Fruit fly (Drosophila melanogaster) whole organism, embryonic: ENCODE measurements around the gene Ntf-2.

Experiments
- CG10565 ChIP-seq: fragments of 200-800 bp; sonication (Bioruptor generic); optimal IDR thresholded peaks from 3 replicates; lab custom pipeline; 2016; ENCODE audit warnings: missing biosample characterization, mild to moderate bottlenecking, missing genetic modification characterization
- CG10959 ChIP-seq: fragments of 200-800 bp; sonication (Bioruptor generic); IDR thresholded peaks from 2 replicates; pipeline ENCODE4 v1.3.6; 2022; ENCODE audit warnings: missing biosample characterization, missing genetic modification characterization
- CG11456 ChIP-seq: fragments of 200-800 bp; sonication (Bioruptor generic); IDR thresholded peaks from 3 replicates; pipeline ENCODE4 v1.3.6; 2022; ENCODE audit warnings: missing biosample characterization, missing genetic modification characterization
- CG12236 ChIP-seq: fragments of 200-800 bp; sonication (Bioruptor generic); optimal IDR thresholded peaks from 2 replicates; lab custom pipeline; 2016; ENCODE audit warnings: missing biosample characterization, missing genetic modification characterization
- CG12659 ChIP-seq: fragments of 200-800 bp; sonication (Bioruptor generic); optimal IDR thresholded peaks from 3 replicates; lab custom pipeline; 2017; ENCODE audit warnings: mild to moderate bottlenecking, missing biosample characterization, missing genetic modification reagents, missing genetic modification characterization
- CG13123 ChIP-seq: fragments of 200-800 bp; sonication (Bioruptor generic); optimal IDR thresholded peaks from 2 replicates; lab custom pipeline; 2016; ENCODE audit warnings: missing biosample characterization, missing genetic modification characterization
- CG13287 ChIP-seq: fragments of 200-800 bp; sonication (Bioruptor generic); IDR thresholded peaks from 2 replicates; pipeline ENCODE4 v1.3.6; 2022; ENCODE audit warnings: missing biosample characterization, missing genetic modification characterization; ENCODE audit not compliant: partially characterized antibody
- CG2116 ChIP-seq: fragments of 200-800 bp; sonication (Bioruptor generic); optimal IDR thresholded peaks from 3 replicates; lab custom pipeline; 2018; ENCODE audit warnings: missing biosample characterization, mild to moderate bottlenecking, missing genetic modification characterization
- CG2202 ChIP-seq: fragments of 200-800 bp; sonication (Bioruptor generic); optimal IDR thresholded peaks from 2 replicates; lab custom pipeline; 2018; ENCODE audit warnings: missing biosample characterization, mild to moderate bottlenecking, missing genetic modification characterization
- CG31365 ChIP-seq: fragments of 200-800 bp; sonication (Bioruptor generic); optimal IDR thresholded peaks from 2 replicates; lab custom pipeline; 2018; ENCODE audit warnings: missing biosample characterization, mild to moderate bottlenecking, missing genetic modification characterization
- CG3163 ChIP-seq: fragments of 200-800 bp; sonication (Bioruptor generic); optimal IDR thresholded peaks from 3 replicates; lab custom pipeline; 2016; ENCODE audit warnings: missing biosample characterization, missing genetic modification characterization
- CG33213 ChIP-seq: fragments of 200-800 bp; sonication (Bioruptor generic); optimal IDR thresholded peaks from 3 replicates; lab custom pipeline; 2016; ENCODE audit warnings: missing biosample characterization, missing genetic modification characterization
- CG33557 ChIP-seq: fragments of 200-800 bp; sonication (Bioruptor generic); optimal IDR thresholded peaks from 2 replicates; lab custom pipeline; 2019; ENCODE audit warnings: missing biosample characterization, mild to moderate bottlenecking, missing genetic modification characterization, moderate library complexity
- CG3838 ChIP-seq: fragments of 200-800 bp; sonication (Bioruptor generic); optimal IDR thresholded peaks from 3 replicates; lab custom pipeline; 2016; ENCODE audit warnings: missing biosample characterization, missing genetic modification characterization
- CG42726 ChIP-seq: fragments of 200-800 bp; sonication (Bioruptor generic); IDR thresholded peaks from 2 replicates; pipeline ENCODE4 v1.3.6; 2022; ENCODE audit warnings: missing biosample characterization, missing genetic modification characterization; ENCODE audit not compliant: partially characterized antibody
- CG43689 ChIP-seq: fragments of 200-800 bp; sonication (Bioruptor generic); IDR thresholded peaks from 2 replicates; pipeline ENCODE4 v1.3.6; 2022; ENCODE audit warnings: missing biosample characterization, missing genetic modification characterization
- CG5953 ChIP-seq: fragments of 200-800 bp; sonication (Bioruptor generic); IDR thresholded peaks from 2 replicates; pipeline ENCODE4 v1.3.6; 2022; ENCODE audit warnings: missing biosample characterization, missing genetic modification characterization
- CG6689 ChIP-seq: fragments of 200-800 bp; sonication (Bioruptor generic); IDR thresholded peaks from 2 replicates; pipeline ENCODE4 v1.3.6; 2022; ENCODE audit warnings: missing biosample characterization, missing genetic modification characterization
- CG6854 ChIP-seq: fragments of 200-800 bp; sonication (Bioruptor generic); optimal IDR thresholded peaks from 3 replicates; lab custom pipeline; 2017; ENCODE audit warnings: missing biosample characterization, mild to moderate bottlenecking, missing genetic modification characterization
- CG7745 ChIP-seq: fragments of 200-800 bp; sonication (Bioruptor generic); optimal IDR thresholded peaks from 2 replicates; lab custom pipeline; 2018; ENCODE audit warnings: missing biosample characterization, mild to moderate bottlenecking, missing genetic modification characterization, moderate library complexity
- CG9727 ChIP-seq: fragments of 200-800 bp; sonication (Bioruptor generic); optimal IDR thresholded peaks from 3 replicates; lab custom pipeline; 2017; ENCODE audit warnings: missing biosample characterization, mild to moderate bottlenecking, missing genetic modification characterization
- CG9797 ChIP-seq: fragments of 200-800 bp; sonication (Bioruptor generic); optimal IDR thresholded peaks from 3 replicates; lab custom pipeline; 2018; ENCODE audit warnings: missing biosample characterization, mild to moderate bottlenecking, missing genetic modification characterization
- Dfd ChIP-seq, 2 experiments: fragments of >200 bp; optimal IDR thresholded peaks; 2 replicates each; lab custom pipeline; 2017; ENCODE audit warnings: missing biosample characterization in 2 of 2, missing genetic modification characterization in 2 of 2
- Dref ChIP-seq: fragments of 200-800 bp; sonication (Bioruptor generic); IDR thresholded peaks from 2 replicates; pipeline ENCODE4 v1.3.6; 2022; ENCODE audit warnings: missing biosample characterization, missing genetic modification characterization
- E2f2 ChIP-seq: fragments of 200-800 bp; sonication (Bioruptor generic); IDR thresholded peaks from 2 replicates; pipeline ENCODE4 v1.3.6; 2022; ENCODE audit warnings: missing biosample characterization, missing genetic modification characterization
- Fer2 ChIP-seq: fragments of 200-800 bp; sonication (Bioruptor generic); optimal IDR thresholded peaks from 2 replicates; lab custom pipeline; 2018; ENCODE audit warnings: missing biosample characterization, mild to moderate bottlenecking, missing genetic modification characterization, moderate library complexity
- H2.0 ChIP-seq: fragments of 200-800 bp; sonication (Bioruptor generic); IDR thresholded peaks from 2 replicates; pipeline ENCODE4 v1.3.6; 2022; ENCODE audit warnings: missing biosample characterization, missing genetic modification characterization
- Max ChIP-seq: fragments of 200-800 bp; sonication (Bioruptor generic); optimal IDR thresholded peaks from 2 replicates; lab custom pipeline; 2016; ENCODE audit warnings: missing biosample characterization, mild to moderate bottlenecking, missing genetic modification characterization
- Med ChIP-seq: fragments of 200-800 bp; sonication (Bioruptor generic); peaks from one replicate; lab custom pipeline; 2016; ENCODE audit warnings: missing biosample characterization, missing genetic modification characterization, mild to moderate bottlenecking, inconsistent platforms, moderate library complexity
- Mrtf ChIP-seq: fragments of 200-800 bp; sonication (Bioruptor generic); IDR thresholded peaks from 3 replicates; pipeline ENCODE4 v1.3.6; 2022; ENCODE audit warnings: missing biosample characterization, missing genetic modification characterization
- NfI ChIP-seq: fragments of 200-800 bp; sonication (Bioruptor generic); optimal IDR thresholded peaks from 3 replicates; lab custom pipeline; 2018; ENCODE audit warnings: missing biosample characterization, mild to moderate bottlenecking, missing genetic modification characterization, moderate library complexity
- Oli ChIP-seq: fragments of 200-800 bp; sonication (Bioruptor generic); optimal IDR thresholded peaks from 2 replicates; lab custom pipeline; 2018; ENCODE audit warnings: missing biosample characterization, mild to moderate bottlenecking, missing genetic modification characterization, moderate library complexity
- Pdp1 ChIP-seq, 2 experiments: fragments of 200-800 bp; sonication (Bioruptor generic); optimal IDR thresholded peaks; 3 replicates each; lab custom pipeline; 2016; ENCODE audit warnings: missing biosample characterization in 2 of 2, missing genetic modification characterization in 2 of 2, mild to moderate bottlenecking in 1 of 2, moderate library complexity in 1 of 2
- Poxn ChIP-seq: fragments of 200-800 bp; sonication (Bioruptor generic); IDR thresholded peaks from 2 replicates; pipeline ENCODE4 v1.3.6; 2022; ENCODE audit warnings: missing biosample characterization, missing genetic modification characterization
- Rx ChIP-seq: fragments of 200-800 bp; sonication (Bioruptor generic); IDR thresholded peaks from 2 replicates; pipeline ENCODE4 v1.3.6; 2022; ENCODE audit warnings: missing biosample characterization, missing genetic modification characterization
- Tbp ChIP-seq: fragments of >200 bp; optimal IDR thresholded peaks from 2 replicates; lab custom pipeline; 2018; ENCODE audit warnings: missing biosample characterization, missing genetic modification characterization
- aop ChIP-seq: fragments of 200-800 bp; sonication (Bioruptor generic); IDR thresholded peaks from 2 replicates; pipeline ENCODE4 v1.3.6; 2022; ENCODE audit warnings: missing biosample characterization, missing genetic modification characterization
- cato ChIP-seq: fragments of 200-800 bp; sonication (Bioruptor generic); optimal IDR thresholded peaks from 2 replicates; lab custom pipeline; 2016; ENCODE audit warnings: missing biosample characterization, missing genetic modification characterization, borderline replicate concordance
- corto ChIP-seq: fragments of 200-800 bp; sonication (Bioruptor generic); optimal IDR thresholded peaks from 2 replicates; lab custom pipeline; 2016; ENCODE audit warnings: missing biosample characterization, mild to moderate bottlenecking, missing genetic modification characterization, moderate library complexity
- jing ChIP-seq: fragments of 200-800 bp; sonication (Bioruptor generic); optimal IDR thresholded peaks from 2 replicates; lab custom pipeline; 2018; ENCODE audit warnings: missing biosample characterization, mild to moderate bottlenecking, missing genetic modification characterization
- kni ChIP-seq: fragments of 200-800 bp; sonication (Bioruptor generic); optimal IDR thresholded peaks from 3 replicates; lab custom pipeline; 2017; ENCODE audit warnings: mild to moderate bottlenecking, missing biosample characterization, missing genetic modification reagents, missing genetic modification characterization
- mld ChIP-seq: fragments of 200-800 bp; sonication (Bioruptor generic); IDR thresholded peaks from 3 replicates; pipeline ENCODE4 v1.3.6; 2022; ENCODE audit warnings: missing biosample characterization, missing genetic modification characterization; ENCODE audit not compliant: partially characterized antibody
- ranshi ChIP-seq: fragments of 200-800 bp; sonication (Bioruptor generic); IDR thresholded peaks from 2 replicates; pipeline ENCODE4 v1.3.6; 2022; ENCODE audit warnings: missing biosample characterization, missing genetic modification characterization
- repo ChIP-seq: fragments of 200-800 bp; sonication (Bioruptor generic); optimal IDR thresholded peaks from 2 replicates; lab custom pipeline; 2016; ENCODE audit warnings: missing biosample characterization, missing genetic modification characterization
- sens-2 ChIP-seq: fragments of 200-800 bp; sonication (Bioruptor generic); IDR thresholded peaks from 2 replicates; pipeline ENCODE4 v1.3.6; 2022; ENCODE audit warnings: missing biosample characterization, missing genetic modification characterization
- sisA ChIP-seq: fragments of 200-800 bp; sonication (Bioruptor generic); IDR thresholded peaks from 2 replicates; pipeline ENCODE4 v1.3.6; 2022; ENCODE audit warnings: missing biosample characterization, missing genetic modification characterization
- sr ChIP-seq: fragments of 200-800 bp; sonication (Bioruptor generic); IDR thresholded peaks from 3 replicates; pipeline ENCODE4 v1.3.6; 2022; ENCODE audit warnings: missing biosample characterization, missing genetic modification characterization
- tna ChIP-seq: fragments of 200-800 bp; sonication (Bioruptor generic); IDR thresholded peaks from 2 replicates; pipeline ENCODE4 v1.3.6; 2022; ENCODE audit warnings: missing biosample characterization, missing genetic modification characterization; ENCODE audit not compliant: partially characterized antibody
- vnd ChIP-seq: fragments of 200-800 bp; sonication (Bioruptor generic); IDR thresholded peaks from 3 replicates; pipeline ENCODE4 v1.3.6; 2022; ENCODE audit warnings: missing biosample characterization, missing genetic modification characterization; ENCODE audit not compliant: partially characterized antibody

The Ntf-2 gene

DNA sequence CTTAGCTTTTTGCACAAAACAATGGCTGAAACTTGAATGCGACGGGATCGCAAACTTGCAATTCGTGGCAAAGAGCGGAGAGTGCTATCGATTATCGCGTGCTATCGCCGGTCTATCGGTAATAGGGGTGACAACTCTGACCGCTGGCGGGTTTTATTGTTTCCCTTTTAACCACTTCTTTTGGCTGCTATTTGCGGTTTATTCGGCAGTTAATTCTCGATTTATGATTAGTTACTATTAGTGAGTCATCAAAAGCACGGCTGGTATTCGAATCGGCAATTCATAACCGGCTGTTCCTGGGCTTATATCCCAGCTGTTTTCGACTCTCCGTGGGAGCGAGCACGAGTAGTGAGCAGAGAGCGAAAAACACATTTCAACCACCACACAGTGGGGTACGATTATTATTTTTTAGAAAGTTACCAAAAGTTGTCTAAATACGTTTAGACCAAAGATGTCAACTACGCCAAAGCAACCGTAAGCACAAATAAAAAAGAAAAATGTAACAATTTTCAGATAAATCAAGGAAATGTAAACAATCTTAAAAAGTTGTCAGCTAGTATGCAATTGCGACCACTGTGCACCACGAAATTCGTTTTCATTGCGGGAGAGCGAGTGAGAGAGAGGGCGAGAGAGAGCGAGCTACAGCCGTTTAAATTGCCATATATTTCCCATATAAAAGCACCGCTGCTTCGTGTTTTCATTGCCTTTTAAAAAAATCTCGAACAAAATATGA lies 18.7 kb downstream of the Ntf-2 start, which contains the start of the genes Stt3A and bves (continued):
- peak; percentile 86 for TF ChIP-seq kni
- peak; percentile 98 for TF ChIP-seq NfI (GFP tag; lab: Kevin White, UChicago)
- peak; percentile 72 for TF ChIP-seq vnd (GFP tag; lab: Robert Waterston, UW)
- peak; percentile 96 for TF ChIP-seq Mrtf
- TF ChIP-seq sr (GFP tag; lab: Robert Waterston, UW), result peak; percentile 92
- peak; percentile 98 for TF ChIP-seq CG6854
- TF ChIP-seq Dfd (GFP tag; optimal IDR thresholded peaks at IDR 0.05; lab: Kevin White, UChicago), result no peak
- peak; percentile 97 for TF ChIP-seq cato
- TF ChIP-seq CG9797, result peak; percentile 67
- peak; percentile 90 for TF ChIP-seq Fer2 (tag; lab: Kevin White, UChicago)
- peak; percentile 99 for TF ChIP-seq CG12659
- TF ChIP-seq CG10959 (GFP tag; lab: Robert Waterston, UW), result peak; percentile 96
- TF ChIP-seq Oli (tag; lab: Kevin White, UChicago), result peak; percentile 99
- TF ChIP-seq CG3838, result peak; percentile 95
- peak; percentile 98 for TF ChIP-seq CG33213 (GFP tag; lab: Kevin White, UChicago)
- peak; percentile 97 for TF ChIP-seq Rx (GFP tag; lab: Robert Waterston, UW)
- peak; percentile 98 for TF ChIP-seq CG33557
- peak; percentile 94 for TF ChIP-seq CG5953
- peak; percentile 98 for TF ChIP-seq repo (GFP tag; lab: Kevin White, UChicago)
- TF ChIP-seq sens-2 (GFP tag; lab: Robert Waterston, UW), result peak; percentile 96
- TF ChIP-seq CG13123 (GFP tag; lab: Kevin White, UChicago), result peak; percentile 96
- TF ChIP-seq CG6689, result peak; percentile 97
- TF ChIP-seq mld (GFP tag; lab: Robert Waterston, UW), result peak; percentile 52; the same call in 2 of the 3 replicates
- peak; percentile 95 for TF ChIP-seq CG11456 (GFP tag; lab: Robert Waterston, UW)
- TF ChIP-seq corto (GFP tag; lab: Kevin White, UChicago), result peak; percentile 97
- no peak for TF ChIP-seq Tbp (GFP tag; lab: Kevin White, UChicago)
- TF ChIP-seq CG2116 (GFP tag; lab: Kevin White, UChicago), result peak; percentile 82
- peak; percentile 92 for TF ChIP-seq CG3163 (GFP tag; lab: Kevin White, UChicago)
- TF ChIP-seq CG9727 (GFP tag; lab: Kevin White, UChicago), result peak; percentile 98
- TF ChIP-seq CG12236, result peak; percentile 97
- TF ChIP-seq tna (GFP tag; lab: Robert Waterston, UW), result peak; percentile 23; the same call in 1 of the 2 replicates
- peak; percentile 97 for TF ChIP-seq H2.0 (GFP tag; lab: Robert Waterston, UW)
- peak; percentile 96 for TF ChIP-seq sisA (GFP tag; lab: Robert Waterston, UW)
- TF ChIP-seq Pdp1 (GFP tag; optimal IDR thresholded peaks at IDR 0.05; lab: Kevin White, UChicago), result peak; percentile 97 to 98
- peak; percentile 97 for TF ChIP-seq Max
- peak; percentile 98 for TF ChIP-seq CG2202 (tag; lab: Kevin White, UChicago)
- peak; percentile 98 for TF ChIP-seq ranshi (GFP tag; lab: Robert Waterston, UW)
- TF ChIP-seq aop (GFP tag; lab: Robert Waterston, UW), result no peak
- TF ChIP-seq CG43689 (GFP tag; lab: Robert Waterston, UW), result peak; percentile 94
- TF ChIP-seq Poxn (GFP tag; lab: Robert Waterston, UW), result peak; percentile 86
- TF ChIP-seq CG13287 (GFP tag; lab: Robert Waterston, UW), result peak; percentile 79
- peak; percentile 100 for TF ChIP-seq Med (GFP tag; lab: Kevin White, UChicago)
- TF ChIP-seq E2f2 (GFP tag; lab: Robert Waterston, UW), result peak; percentile 89
- peak; percentile 53; the same call in 1 of the 2 replicates for TF ChIP-seq CG42726 (GFP tag; lab: Robert Waterston, UW)
- peak; percentile 95 for TF ChIP-seq CG10565 (GFP tag; lab: Kevin White, UChicago)
- peak; percentile 96 for TF ChIP-seq jing (GFP tag; lab: Kevin White, UChicago)
- peak; percentile 92 for TF ChIP-seq CG31365 (tag; lab: Kevin White, UChicago)
- peak; percentile 87 for TF ChIP-seq CG7745 (tag; lab: Kevin White, UChicago)
- TF ChIP-seq Dref, result peak; percentile 67
